Worm (Caenorhabditis elegans): ENCODE measurements around the gene mrps-18.C.

Gene mrps-18.C

DNA sequence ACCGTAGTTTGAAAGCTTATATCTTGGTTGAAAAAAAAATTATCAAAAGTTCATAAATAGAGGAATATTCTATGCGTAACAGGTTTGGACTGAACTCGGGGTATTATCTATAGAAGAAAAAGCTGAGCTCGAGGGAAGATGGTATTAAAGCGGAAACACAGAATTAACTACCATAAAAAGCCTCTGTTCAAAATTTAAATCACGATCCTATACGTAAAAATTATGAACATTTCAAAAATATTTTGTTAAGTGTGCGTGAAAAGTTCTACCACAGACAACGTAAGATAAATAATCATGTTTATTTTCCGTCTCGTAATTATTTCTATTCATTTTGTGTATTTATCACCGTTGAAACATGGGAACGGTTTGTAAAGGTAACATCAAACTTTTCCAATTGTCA lies 10.4 kb downstream of the mrps-18.C start, which contains the start of gene F41G3.5:
F41G3.5 (plus strand) TSS at position 301 of the 400 bp plus-strand sequence.
- TF ChIP-seq unc-39 (tag; optimal IDR thresholded peaks at IDR 0.05) (no peak), nhr-12 (tag; optimal IDR thresholded peaks at IDR 0.05) (no peak), skn-1 (tag; optimal IDR thresholded peaks at IDR 0.05) (no peak), nhr-77 (tag; optimal IDR thresholded peaks at IDR 0.05) (no peak)

DNA sequence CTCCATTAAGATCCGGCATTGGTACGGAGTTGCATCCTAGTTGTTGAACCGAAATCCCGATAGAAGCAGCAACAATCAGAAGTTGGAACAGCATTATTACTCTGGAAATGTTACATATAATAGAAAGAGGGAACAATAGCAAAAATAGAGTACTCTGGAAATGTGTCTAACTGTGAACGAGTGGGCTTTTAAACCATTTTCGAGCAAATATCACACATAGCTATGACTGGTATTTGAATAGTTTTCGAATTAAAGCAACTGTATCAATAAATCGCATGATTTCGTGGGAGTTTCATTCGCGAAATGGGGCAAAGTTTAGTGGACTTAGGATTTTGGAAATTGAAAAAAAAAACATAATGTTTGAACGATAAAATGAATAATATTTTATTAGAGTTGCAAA lies 13.4 kb downstream of the mrps-18.C start, which contains the start of gene F41G3.10:
F41G3.10 (minus strand) TSS at position 101 of the 400 bp plus-strand sequence.
- TF ChIP-seq sma-3 (GFP tag; optimal IDR thresholded peaks at IDR 0.05), result no peak
- TF ChIP-seq blmp-1 (tag; optimal IDR thresholded peaks at IDR 0.05; ENCODE audit: insufficient read depth), result no peak
- no peak for TF ChIP-seq nhr-10 (tag; optimal IDR thresholded peaks at IDR 0.05)
- TF ChIP-seq fos-1 (tag; optimal IDR thresholded peaks at IDR 0.05), result no peak

DNA sequence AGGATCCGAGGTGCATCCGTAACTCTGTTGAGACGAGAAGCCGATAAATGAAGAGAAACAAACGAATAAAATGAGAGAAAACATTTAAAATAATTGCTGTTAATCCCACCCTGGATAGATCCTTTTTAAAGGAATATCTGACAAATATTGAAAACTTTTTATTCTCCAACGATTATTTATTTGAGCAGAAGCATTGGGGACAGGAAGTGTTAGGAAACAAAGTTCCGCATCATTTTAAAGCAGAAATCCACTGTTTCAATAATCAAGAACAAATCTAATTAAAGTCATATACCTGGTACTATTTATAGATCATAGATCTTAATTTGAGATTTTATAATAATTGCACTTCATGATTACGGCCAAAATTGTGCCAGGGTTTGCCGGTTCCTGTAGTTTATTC lies 14.9 kb downstream of the mrps-18.C start, which contains the start of gene F41G3.20:
F41G3.20 (minus strand) TSS at position 101 of the 400 bp plus-strand sequence.
- TF ChIP-seq fos-1 (tag; optimal IDR thresholded peaks at IDR 0.05) (no peak), egl-27 (tag; optimal IDR thresholded peaks at IDR 0.05) (no peak), aly-2 (tag; optimal IDR thresholded peaks at IDR 0.05) (no peak), lin-39 (tag; optimal IDR thresholded peaks at IDR 0.05) (no peak), nhr-11 (tag; optimal IDR thresholded peaks at IDR 0.05) (no peak), crh-2 (tag; optimal IDR thresholded peaks at IDR 0.05) (no peak), sma-9 (GFP tag; optimal IDR thresholded peaks at IDR 0.05) (no peak), sma-9 (tag; optimal IDR thresholded peaks at IDR 0.05) (no peak), zag-1 (tag; optimal IDR thresholded peaks at IDR 0.05) (no peak), nhr-6 (tag; optimal IDR thresholded peaks at IDR 0.05) (no peak), unc-55 (GFP tag; optimal IDR thresholded peaks at IDR 0.05) (no peak), gmeb-1 (tag; optimal IDR thresholded peaks at IDR 0.05) (no peak), nhr-10 (tag; optimal IDR thresholded peaks at IDR 0.05) (no peak), lin-11 (tag; optimal IDR thresholded peaks at IDR 0.05) (no peak), peb-1 (tag; optimal IDR thresholded peaks at IDR 0.05) (no peak), mbf-1 (tag; optimal IDR thresholded peaks at IDR 0.05) (no peak), nhr-21 (tag; optimal IDR thresholded peaks at IDR 0.05) (no peak)

DNA sequence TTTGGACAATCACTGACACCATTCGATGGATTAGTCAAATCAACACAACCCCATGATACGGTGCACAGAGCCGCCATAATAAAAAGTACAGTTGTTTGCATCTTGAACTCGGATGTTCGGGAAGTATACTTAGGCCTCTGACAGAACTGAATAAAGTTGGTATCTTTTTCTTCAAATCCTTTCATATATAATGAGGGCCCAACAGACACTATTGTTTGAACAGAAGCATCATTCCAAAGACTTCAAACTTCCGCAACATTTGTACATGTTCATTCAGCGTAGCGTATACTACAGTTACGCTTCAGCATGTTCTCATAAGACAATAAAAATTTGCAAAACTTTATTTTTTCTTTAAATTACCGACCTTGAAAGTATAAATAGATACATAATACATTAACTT lies 16.0 kb downstream of the mrps-18.C start, which contains the start of gene F41G3.19:
F41G3.19 (minus strand) TSS at position 101 of the 400 bp plus-strand sequence.
- TF ChIP-seq unc-39 (tag; optimal IDR thresholded peaks at IDR 0.05), result no peak
- TF ChIP-seq nhr-237 (tag; optimal IDR thresholded peaks at IDR 0.05), result no peak
- no peak for TF ChIP-seq unc-55 (GFP tag; optimal IDR thresholded peaks at IDR 0.05)
- no peak for TF ChIP-seq elt-3 (tag; optimal IDR thresholded peaks at IDR 0.05)
- TF ChIP-seq skn-1 (tag; optimal IDR thresholded peaks at IDR 0.05), result no peak
- no peak for TF ChIP-seq ceh-82 (tag; optimal IDR thresholded peaks at IDR 0.05)
- no peak for TF ChIP-seq nhr-129 (tag; optimal IDR thresholded peaks at IDR 0.05)
- no peak for TF ChIP-seq lin-11 (tag; optimal IDR thresholded peaks at IDR 0.05)
- TF ChIP-seq zag-1 (tag; optimal IDR thresholded peaks at IDR 0.05), result no peak
- TF ChIP-seq nhr-21 (tag; optimal IDR thresholded peaks at IDR 0.05), result no peak
- no peak for TF ChIP-seq aly-2 (tag; optimal IDR thresholded peaks at IDR 0.05)
- TF ChIP-seq nhr-23 (tag; optimal IDR thresholded peaks at IDR 0.05), result no peak
- no peak for TF ChIP-seq nhr-12 (tag; optimal IDR thresholded peaks at IDR 0.05)
- no peak for TF ChIP-seq nhr-10 (tag; optimal IDR thresholded peaks at IDR 0.05)
- TF ChIP-seq R02D3.7 (tag; optimal IDR thresholded peaks at IDR 0.05), result no peak
- no peak for TF ChIP-seq nhr-6 (tag; optimal IDR thresholded peaks at IDR 0.05)

DNA sequence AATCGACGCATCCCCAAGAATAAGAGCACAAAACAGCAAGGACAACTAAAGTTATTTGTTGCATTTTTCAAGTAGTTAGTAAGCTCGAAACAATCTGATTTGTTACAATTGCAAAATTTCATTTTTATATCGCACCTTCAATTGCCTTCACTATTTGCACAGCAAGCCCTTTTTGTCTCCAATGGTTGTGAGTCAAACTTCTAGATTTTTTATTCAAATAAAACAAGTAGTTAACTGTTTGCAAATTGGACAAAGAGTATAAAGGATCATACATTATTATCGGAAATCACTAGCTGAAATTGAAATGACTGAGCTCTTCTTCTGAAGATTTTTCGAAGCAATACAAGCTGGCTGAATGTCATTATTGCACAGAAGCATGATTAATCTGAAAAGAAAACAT lies 16.8 kb downstream of the mrps-18.C start, which contains the start of gene F41G3.21:
F41G3.21 (minus strand) TSS at position 101 of the 400 bp plus-strand sequence.
- TF ChIP-seq nhr-23 (tag; optimal IDR thresholded peaks at IDR 0.05) (no peak), mab-5 (tag; optimal IDR thresholded peaks at IDR 0.05) (no peak), crh-2 (tag; optimal IDR thresholded peaks at IDR 0.05) (no peak), sem-4 (tag; optimal IDR thresholded peaks at IDR 0.05) (no peak), lin-11 (tag; optimal IDR thresholded peaks at IDR 0.05) (no peak), unc-62 (GFP tag; optimal IDR thresholded peaks at IDR 0.05) (no peak), lin-39 (tag; optimal IDR thresholded peaks at IDR 0.05) (no peak), ceh-16 (tag; optimal IDR thresholded peaks at IDR 0.05) (no peak), peb-1 (tag; optimal IDR thresholded peaks at IDR 0.05) (no peak), blmp-1 (tag; optimal IDR thresholded peaks at IDR 0.05; ENCODE audit: insufficient read depth) (no peak), ztf-4 (tag; optimal IDR thresholded peaks at IDR 0.05) (no peak), unc-39 (tag; optimal IDR thresholded peaks at IDR 0.05) (no peak), nhr-11 (tag; optimal IDR thresholded peaks at IDR 0.05) (no peak), mbf-1 (tag; optimal IDR thresholded peaks at IDR 0.05) (no peak), mdl-1 (tag; optimal IDR thresholded peaks at IDR 0.05) (no peak), nhr-77 (tag; optimal IDR thresholded peaks at IDR 0.05) (no peak)
